Fruit fly (Drosophila melanogaster) whole organism, embryonic: ENCODE measurements around the gene CG43090.
A peak's percentile ranks its signal among the peaks of the same experiment; 100 is the strongest.

ENCODE experiments used
- Adf1 ChIP-seq: fragments of 200-800 bp; sonication (Bioruptor generic); IDR thresholded peaks from 2 replicates; pipeline ENCODE4 v1.3.6; 2022; ENCODE audit warnings: missing biosample characterization, missing genetic modification characterization
- CG11247 ChIP-seq: fragments of 200-800 bp; sonication (Bioruptor generic); IDR thresholded peaks from 2 replicates; pipeline ENCODE4 v1.3.6; 2022; ENCODE audit warnings: missing biosample characterization, missing genetic modification characterization
- CG11456 ChIP-seq: fragments of 200-800 bp; sonication (Bioruptor generic); IDR thresholded peaks from 3 replicates; pipeline ENCODE4 v1.3.6; 2022; ENCODE audit warnings: missing biosample characterization, missing genetic modification characterization
- CG1233 ChIP-seq: fragments of 200-800 bp; sonication (Bioruptor generic); optimal IDR thresholded peaks from 4 replicates; lab custom pipeline; 2018; ENCODE audit warnings: missing biosample characterization, mild to moderate bottlenecking, missing genetic modification characterization
- CG13287 ChIP-seq: fragments of 200-800 bp; sonication (Bioruptor generic); IDR thresholded peaks from 2 replicates; pipeline ENCODE4 v1.3.6; 2022; ENCODE audit warnings: missing biosample characterization, missing genetic modification characterization; ENCODE audit not compliant: partially characterized antibody
- CG13296 ChIP-seq: fragments of 200-800 bp; sonication (Bioruptor generic); optimal IDR thresholded peaks from 3 replicates; lab custom pipeline; 2018; ENCODE audit warnings: missing biosample characterization, mild to moderate bottlenecking, missing genetic modification characterization
- CG13424 ChIP-seq: fragments of 200-800 bp; sonication (Bioruptor generic); optimal IDR thresholded peaks from 2 replicates; lab custom pipeline; 2019; ENCODE audit warnings: missing biosample characterization, mild to moderate bottlenecking, missing genetic modification characterization, moderate library complexity
- CG13894 ChIP-seq: fragments of 200-800 bp; sonication (Bioruptor generic); optimal IDR thresholded peaks from 3 replicates; lab custom pipeline; 2018; ENCODE audit warnings: missing biosample characterization, mild to moderate bottlenecking, missing genetic modification characterization, moderate library complexity
- CG14441 ChIP-seq: fragments of 200-800 bp; sonication (Bioruptor generic); IDR thresholded peaks from 2 replicates; pipeline ENCODE4 v1.3.6; 2022; ENCODE audit warnings: missing biosample characterization, missing genetic modification characterization
- CG14965 ChIP-seq: fragments of 200-800 bp; sonication (Bioruptor generic); optimal IDR thresholded peaks from 2 replicates; lab custom pipeline; 2016; ENCODE audit warnings: missing biosample characterization, missing genetic modification characterization, borderline replicate concordance
- CG17612 ChIP-seq: fragments of 200-800 bp; sonication (Bioruptor generic); IDR thresholded peaks from 2 replicates; pipeline ENCODE4 v1.3.6; 2022; ENCODE audit warnings: missing biosample characterization, missing genetic modification characterization
- CG18619 ChIP-seq: fragments of 200-800 bp; sonication (Bioruptor generic); optimal IDR thresholded peaks from 3 replicates; lab custom pipeline; 2017; ENCODE audit warnings: missing biosample characterization, mild to moderate bottlenecking, missing genetic modification characterization
- CG3065 ChIP-seq: fragments of 200-800 bp; sonication (Bioruptor generic); optimal IDR thresholded peaks from 2 replicates; lab custom pipeline; 2016; ENCODE audit warnings: missing biosample characterization, missing genetic modification characterization
- CG33557 ChIP-seq: fragments of 200-800 bp; sonication (Bioruptor generic); optimal IDR thresholded peaks from 2 replicates; lab custom pipeline; 2019; ENCODE audit warnings: missing biosample characterization, mild to moderate bottlenecking, missing genetic modification characterization, moderate library complexity
- CG34224 ChIP-seq: fragments of 200-800 bp; sonication (Bioruptor generic); IDR thresholded peaks from 3 replicates; pipeline ENCODE4 v1.3.6; 2022; ENCODE audit warnings: missing biosample characterization, missing genetic modification characterization; ENCODE audit not compliant: partially characterized antibody
- CG34376 ChIP-seq: fragments of 200-800 bp; sonication (Bioruptor generic); optimal IDR thresholded peaks from 2 replicates; lab custom pipeline; 2018; ENCODE audit warnings: missing biosample characterization, mild to moderate bottlenecking, missing genetic modification characterization
- CG3838 ChIP-seq: fragments of 200-800 bp; sonication (Bioruptor generic); optimal IDR thresholded peaks from 3 replicates; lab custom pipeline; 2016; ENCODE audit warnings: missing biosample characterization, missing genetic modification characterization
- CG4360 ChIP-seq: fragments of 200-800 bp; sonication (Bioruptor generic); IDR thresholded peaks from 2 replicates; pipeline ENCODE4 v1.3.6; 2022; ENCODE audit warnings: missing biosample characterization, missing genetic modification characterization
- CG9797 ChIP-seq: fragments of 200-800 bp; sonication (Bioruptor generic); optimal IDR thresholded peaks from 3 replicates; lab custom pipeline; 2018; ENCODE audit warnings: missing biosample characterization, mild to moderate bottlenecking, missing genetic modification characterization
- Dfd ChIP-seq, 2 experiments: fragments of >200 bp; optimal IDR thresholded peaks; 2 replicates each; lab custom pipeline; 2017; ENCODE audit warnings: missing biosample characterization in 2 of 2, missing genetic modification characterization in 2 of 2
- Dll ChIP-seq: fragments of 200-800 bp; sonication (Bioruptor generic); IDR thresholded peaks from 4 replicates; pipeline ENCODE4 v1.3.6; 2022; ENCODE audit warnings: missing biosample characterization, missing genetic modification characterization; ENCODE audit not compliant: partially characterized antibody
- Doc3 ChIP-seq: fragments of 200-800 bp; sonication (Bioruptor generic); IDR thresholded peaks from 3 replicates; pipeline ENCODE4 v1.3.6; 2022; ENCODE audit warnings: missing biosample characterization, missing genetic modification characterization; ENCODE audit not compliant: partially characterized antibody
- Dref ChIP-seq: fragments of 200-800 bp; sonication (Bioruptor generic); IDR thresholded peaks from 2 replicates; pipeline ENCODE4 v1.3.6; 2022; ENCODE audit warnings: missing biosample characterization, missing genetic modification characterization
- E2f2 ChIP-seq: fragments of 200-800 bp; sonication (Bioruptor generic); IDR thresholded peaks from 2 replicates; pipeline ENCODE4 v1.3.6; 2022; ENCODE audit warnings: missing biosample characterization, missing genetic modification characterization
- Lhr ChIP-seq: fragments of 200-800 bp; sonication (Bioruptor generic); optimal IDR thresholded peaks from 3 replicates; lab custom pipeline; 2017; ENCODE audit warnings: mild to moderate bottlenecking, missing biosample characterization, missing genetic modification reagents, missing genetic modification characterization
- Myb ChIP-seq: fragments of 200-800 bp; sonication (Bioruptor generic); optimal IDR thresholded peaks from 2 replicates; lab custom pipeline; 2016; ENCODE audit warnings: missing biosample characterization, missing genetic modification characterization
- NC2β ChIP-seq: fragments of 200-800 bp; sonication (Bioruptor generic); optimal IDR thresholded peaks from 2 replicates; lab custom pipeline; 2016; ENCODE audit warnings: missing biosample characterization, missing genetic modification characterization
- Ravus ChIP-seq: fragments of 200-800 bp; sonication (Bioruptor generic); IDR thresholded peaks from 2 replicates; pipeline ENCODE4 v1.3.6; 2022; ENCODE audit warnings: missing biosample characterization, missing genetic modification characterization
- Scr ChIP-seq: fragments of 200-800 bp; sonication (Bioruptor generic); IDR thresholded peaks from 2 replicates; pipeline ENCODE4 v1.3.6; 2022; ENCODE audit warnings: missing biosample characterization, missing genetic modification characterization; ENCODE audit not compliant: partially characterized antibody
- Sry-δ ChIP-seq: fragments of 200-800 bp; sonication (Bioruptor generic); optimal IDR thresholded peaks from 2 replicates; lab custom pipeline; 2016; ENCODE audit warnings: missing biosample characterization, missing genetic modification characterization
- Trl ChIP-seq, 3 experiments: fragments of >200 bp in 2 of 3; fragments of 200-800 bp in 1 of 3; sonication (Bioruptor generic) in 1 of 3; optimal IDR thresholded peaks; 2 replicates in 1 of 3; 3 replicates in 2 of 3; lab custom pipeline; 2016 to 2017; ENCODE audit warnings: missing biosample characterization in 1 of 3, missing genetic modification characterization in 1 of 3
- bbx ChIP-seq: fragments of 200-800 bp; sonication (Bioruptor generic); IDR thresholded peaks from 2 replicates; pipeline ENCODE4 v1.3.6; 2022; ENCODE audit warnings: missing biosample characterization, missing genetic modification characterization; ENCODE audit not compliant: partially characterized antibody
- cg ChIP-seq: fragments of 200-800 bp; sonication (Bioruptor generic); optimal IDR thresholded peaks from 3 replicates; lab custom pipeline; 2019; ENCODE audit warnings: missing biosample characterization, mild to moderate bottlenecking, missing genetic modification characterization, moderate library complexity
- ewg ChIP-seq: fragments of 200-800 bp; sonication (Bioruptor generic); optimal IDR thresholded peaks from 3 replicates; lab custom pipeline; 2017; ENCODE audit warnings: mild to moderate bottlenecking, missing biosample characterization, missing genetic modification reagents, missing genetic modification characterization
- gfzf ChIP-seq: fragments of 200-800 bp; sonication (Bioruptor generic); optimal IDR thresholded peaks from 2 replicates; lab custom pipeline; 2016; ENCODE audit warnings: missing biosample characterization, mild to moderate bottlenecking, missing genetic modification characterization, moderate library complexity
- gsb ChIP-seq: fragments of 200-800 bp; sonication (Bioruptor generic); IDR thresholded peaks from 2 replicates; pipeline ENCODE4 v1.3.6; 2022; ENCODE audit warnings: missing biosample characterization, missing genetic modification characterization
- lab ChIP-seq: fragments of 200-800 bp; sonication (Bioruptor generic); optimal IDR thresholded peaks from 3 replicates; lab custom pipeline; 2017; ENCODE audit warnings: missing biosample characterization, missing genetic modification characterization, mild to moderate bottlenecking, moderate library complexity, missing genetic modification reagents
- pb ChIP-seq: fragments of 200-800 bp; sonication (Bioruptor generic); optimal IDR thresholded peaks from 3 replicates; lab custom pipeline; 2016; ENCODE audit warnings: missing biosample characterization, missing genetic modification characterization
- pzg ChIP-seq: fragments of 200-800 bp; sonication (Bioruptor generic); optimal IDR thresholded peaks from 3 replicates; lab custom pipeline; 2018; ENCODE audit warnings: missing biosample characterization, mild to moderate bottlenecking, missing genetic modification characterization, moderate library complexity
- ro ChIP-seq: fragments of 200-800 bp; sonication (Bioruptor generic); IDR thresholded peaks from 2 replicates; pipeline ENCODE4 v1.3.6; 2022; ENCODE audit warnings: missing biosample characterization, missing genetic modification characterization
- sob ChIP-seq: fragments of 200-800 bp; sonication (Bioruptor generic); IDR thresholded peaks from 2 replicates; pipeline ENCODE4 v1.3.6; 2022; ENCODE audit warnings: missing biosample characterization, missing genetic modification characterization
- tx ChIP-seq: fragments of 200-800 bp; sonication (Bioruptor generic); optimal IDR thresholded peaks from 2 replicates; lab custom pipeline; 2016; ENCODE audit warnings: missing biosample characterization, missing genetic modification characterization
- unpg ChIP-seq: fragments of 200-800 bp; sonication (Bioruptor generic); optimal IDR thresholded peaks from 3 replicates; lab custom pipeline; 2018; ENCODE audit warnings: missing biosample characterization, mild to moderate bottlenecking, missing genetic modification characterization, moderate library complexity
- vvl ChIP-seq: fragments of 200-800 bp; sonication (Bioruptor generic); IDR thresholded peaks from 2 replicates; pipeline ENCODE4 v1.3.6; 2022; ENCODE audit warnings: missing biosample characterization, missing genetic modification characterization
- zen ChIP-seq: fragments of 200-800 bp; sonication (Bioruptor generic); optimal IDR thresholded peaks from 3 replicates; lab custom pipeline; 2018; ENCODE audit warnings: missing biosample characterization, mild to moderate bottlenecking, missing genetic modification characterization, moderate library complexity

The CG43090 gene

DNA sequence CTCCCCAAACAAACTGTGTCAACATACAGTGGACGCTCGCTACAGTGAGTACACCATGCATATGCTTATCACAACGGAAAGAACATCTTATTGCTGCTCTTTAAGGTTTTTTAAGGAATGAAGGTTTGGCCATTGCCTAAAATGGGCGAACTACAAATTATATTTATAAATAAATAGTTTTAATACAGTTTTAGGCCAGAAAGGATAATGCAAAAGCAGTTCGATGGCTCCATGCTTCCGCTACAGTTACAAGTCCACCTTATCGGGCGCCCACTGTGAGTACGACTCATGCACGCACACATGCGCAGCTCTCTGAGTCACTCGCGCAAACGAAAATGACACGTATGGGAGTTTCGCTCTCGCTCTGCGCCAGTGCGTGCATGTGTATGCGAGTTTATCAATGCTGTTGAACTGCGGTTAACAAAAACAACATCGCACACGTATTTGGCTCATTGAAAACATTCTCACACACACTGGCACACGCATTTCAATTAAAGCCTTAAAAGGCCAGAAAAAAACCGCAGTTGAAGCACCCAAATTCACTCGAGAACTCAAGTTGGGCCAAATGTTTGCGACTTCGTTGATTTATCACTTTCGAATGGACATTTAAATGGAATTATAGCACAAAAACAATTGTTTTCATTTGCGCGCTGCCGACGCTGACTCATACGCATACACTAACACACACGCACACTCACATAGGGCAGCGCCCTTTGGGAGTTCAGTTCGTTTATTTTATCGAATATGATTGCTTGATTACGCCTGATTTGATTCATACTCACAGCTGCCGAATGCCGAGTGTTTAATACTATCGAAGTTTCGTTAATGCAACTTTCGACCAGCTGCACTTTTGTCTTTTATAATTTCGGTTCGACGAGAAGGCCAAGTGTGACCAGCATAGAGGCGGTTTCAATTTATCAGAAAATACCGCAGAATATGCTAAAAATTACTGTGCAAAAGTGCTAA lies 24.8 kb upstream of the CG43090 start, which contains the start of gene sqh (continued):
- TF ChIP-seq CG33557 (GFP tag; lab: Kevin White, UChicago) (peak; percentile 82), zen (tag; lab: Kevin White, UChicago) (peak; percentile 70), ro (peak; percentile 74), Trl (optimal IDR thresholded peaks at IDR 0.05; lab: Kevin White, UChicago) (peak; percentile 36 to 49), Trl (GFP tag; optimal IDR thresholded peaks at IDR 0.05; lab: Kevin White, UChicago) (peak; percentile 26)

DNA sequence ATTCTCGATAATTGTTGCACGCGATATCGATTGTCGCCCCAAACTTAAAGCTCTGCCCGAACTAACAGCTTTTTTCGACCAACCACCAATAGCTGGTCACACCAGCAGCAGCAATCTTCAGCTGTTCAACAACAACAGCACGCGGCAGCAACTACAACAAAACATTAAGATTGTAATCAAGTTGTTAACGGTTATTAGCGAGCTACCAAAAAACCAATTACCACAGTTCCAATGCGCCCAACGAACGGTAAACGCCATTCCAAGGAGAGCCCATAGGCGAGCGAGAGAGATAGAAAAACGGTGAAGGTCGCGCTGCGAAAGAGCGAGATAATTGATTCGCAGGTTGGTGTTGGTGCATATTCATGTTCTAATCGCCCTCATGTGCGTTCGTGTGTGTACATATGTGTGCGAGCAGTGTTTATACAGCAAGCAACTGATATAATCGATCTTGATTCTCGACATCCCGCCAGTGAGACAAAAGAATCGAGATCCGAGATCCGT lies 20.2 kb upstream of the CG43090 start, which contains the start of gene Efr:
Gene Efr, plus strand, starts transcription at position 113 of the 501 bp plus-strand sequence.
- TF ChIP-seq CG18619 (GFP tag; lab: Kevin White, UChicago) (no peak), gsb (no peak), pb (GFP tag; lab: Kevin White, UChicago) (peak; percentile 2), CG13424 (tag; lab: Kevin White, UChicago) (peak; percentile 2), CG11247 (GFP tag; lab: Robert Waterston, UW) (no peak), Scr (GFP tag; lab: Robert Waterston, UW) (no peak), Dfd (GFP tag; optimal IDR thresholded peaks at IDR 0.05; lab: Kevin White, UChicago) (no peak), CG13894 (tag; lab: Kevin White, UChicago) (peak; percentile 17), CG34376 (peak; percentile 94), Adf1 (GFP tag; lab: Robert Waterston, UW) (peak; percentile 59), gfzf (GFP tag; lab: Kevin White, UChicago) (peak; percentile 59), sob (GFP tag; lab: Robert Waterston, UW) (0 out of 2 replicates have a peak, but pooled peaks have one; percentile 16), Dll (GFP tag; lab: Robert Waterston, UW) (peak; percentile 60; the same call in 2 of the 4 replicates), CG1233 (GFP tag; lab: Kevin White, UChicago) (peak; percentile 3), Myb (peak; percentile 48), NC2β (no peak), CG13287 (GFP tag; lab: Robert Waterston, UW) (peak; percentile 60), bbx (0 out of 2 replicates have a peak, but pooled peaks have one; percentile 10), CG34224 (0 out of 3 replicates have a peak, but pooled peaks have one; percentile 24), pzg (peak; percentile 56), CG14441 (GFP tag; lab: Robert Waterston, UW) (peak; percentile 28; the same call in 1 of the 2 replicates), Sry-δ (peak; percentile 5), CG4360 (GFP tag; lab: Robert Waterston, UW) (peak; percentile 72), CG13296 (GFP tag; lab: Kevin White, UChicago) (peak; percentile 31), cg (GFP tag; lab: Kevin White, UChicago) (peak; percentile 88), E2f2 (GFP tag; lab: Robert Waterston, UW) (peak; percentile 85), CG17612 (no peak), unpg (GFP tag; lab: Kevin White, UChicago) (peak; percentile 4), Ravus (GFP tag; lab: Robert Waterston, UW) (no peak), CG11456 (GFP tag; lab: Robert Waterston, UW) (no peak), CG14965 (GFP tag; lab: Kevin White, UChicago) (no peak), Doc3 (GFP tag; lab: Robert Waterston, UW) (0 out of 3 replicates have a peak, but pooled peaks have one; percentile 14), lab (GFP tag; lab: Kevin White, UChicago) (peak; percentile 33), CG3065 (no peak), tx (GFP tag; lab: Kevin White, UChicago) (no peak), Dref (GFP tag; lab: Robert Waterston, UW) (peak; percentile 76), ewg (GFP tag; lab: Kevin White, UChicago) (no peak), vvl (GFP tag; lab: Robert Waterston, UW) (peak; percentile 32; the same call in 1 of the 2 replicates), CG9797 (GFP tag; lab: Kevin White, UChicago) (peak; percentile 48), Lhr (peak; percentile 27), CG3838 (GFP tag; lab: Kevin White, UChicago) (peak; percentile 61)
